Fruit fly (Drosophila melanogaster): ENCODE results near the gene Myt1.
A peak's percentile ranks its signal among the peaks of the same experiment; 100 is the strongest.

The Myt1 gene

DNA sequence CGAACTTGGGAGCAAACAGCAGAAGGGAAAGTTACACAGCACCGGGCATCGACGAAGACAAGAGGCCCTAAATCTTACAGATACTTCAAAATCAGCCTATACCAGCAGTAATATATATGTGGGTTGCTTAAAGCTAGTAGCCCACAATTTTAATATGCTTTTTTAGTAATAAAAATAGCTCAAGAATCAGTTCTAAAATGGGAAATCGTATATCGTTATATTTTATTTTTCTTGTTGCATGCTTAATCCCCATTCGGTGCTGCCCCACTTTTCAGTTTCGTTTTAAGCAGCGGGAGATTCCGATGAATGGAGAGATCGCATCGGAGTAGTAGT lies 28.7 kb upstream of the Myt1 start (continued):
- peak; percentile 22 for TF ChIP-seq ind (GFP tag; optimal IDR thresholded peaks at IDR 0.05)
- no peak for TF ChIP-seq Sry-β (GFP tag; optimal IDR thresholded peaks at IDR 0.05)
- no peak for TF ChIP-seq nerfin-2 (GFP tag; IDR thresholded peaks at IDR 0.05; ENCODE audit: partially characterized antibody)
- TF ChIP-seq B-H1 (GFP tag; IDR thresholded peaks at IDR 0.05): peak; percentile 13; the same call in 1 of the 3 replicates
- TF ChIP-seq CG9727 (GFP tag; optimal IDR thresholded peaks at IDR 0.05): peak; percentile 14
- peak; percentile 12 for TF ChIP-seq CG10209 (GFP tag; optimal IDR thresholded peaks at IDR 0.05)
- TF ChIP-seq CG14441 (GFP tag; IDR thresholded peaks at IDR 0.05): no peak
- TF ChIP-seq CG15514 (GFP tag; optimal IDR thresholded peaks at IDR 0.05): no peak
- TF ChIP-seq CG11695 (GFP tag; IDR thresholded peaks at IDR 0.05): 0 out of 3 replicates have a peak, but pooled peaks have one; percentile 30
- TF ChIP-seq CG9215 (GFP tag; IDR thresholded peaks at IDR 0.05): peak; percentile 23; the same call in 1 of the 2 replicates
- peak; percentile 47 for TF ChIP-seq Blimp-1 (GFP tag; optimal IDR thresholded peaks at IDR 0.05)
- TF ChIP-seq mld (GFP tag; IDR thresholded peaks at IDR 0.05; ENCODE audit: partially characterized antibody): no peak
- peak; percentile 10 for TF ChIP-seq CG6813 (GFP tag; optimal IDR thresholded peaks at IDR 0.05)
- no peak for TF ChIP-seq Lhr (GFP tag; optimal IDR thresholded peaks at IDR 0.05)
- peak; percentile 37 for TF ChIP-seq CG2120 (GFP tag; optimal IDR thresholded peaks at IDR 0.05)
- no peak for TF ChIP-seq CG17612 (GFP tag; IDR thresholded peaks at IDR 0.05)
- TF ChIP-seq da (GFP tag; optimal IDR thresholded peaks at IDR 0.05): no peak
- TF ChIP-seq CG11247 (GFP tag; IDR thresholded peaks at IDR 0.05): 0 out of 2 replicates have a peak, but pooled peaks have one; percentile 30
- no peak for TF ChIP-seq CG13624 (GFP tag; optimal IDR thresholded peaks at IDR 0.05)
- peak; percentile 46 for TF ChIP-seq CG2678 (tag; optimal IDR thresholded peaks at IDR 0.05)
- TF ChIP-seq CG43689 (GFP tag; IDR thresholded peaks at IDR 0.05): no peak
- TF ChIP-seq Xbp1 (GFP tag; optimal IDR thresholded peaks at IDR 0.05): peak; percentile 35
- TF ChIP-seq ewg (GFP tag; optimal IDR thresholded peaks at IDR 0.05): no peak
- TF ChIP-seq CG17385 (GFP tag; optimal IDR thresholded peaks at IDR 0.05): peak; percentile 26
- TF ChIP-seq CG17361 (GFP tag; IDR thresholded peaks at IDR 0.05): peak; percentile 30; the same call in 1 of the 3 replicates
- TF ChIP-seq Rfx (GFP tag; IDR thresholded peaks at IDR 0.05): peak; percentile 56
- TF ChIP-seq Gug (GFP tag; IDR thresholded peaks at IDR 0.05): peak; percentile 13; the same call in 1 of the 4 replicates
- peak; percentile 56; the same call in 1 of the 2 replicates for TF ChIP-seq ara (GFP tag; IDR thresholded peaks at IDR 0.05)
- TF ChIP-seq klu (GFP tag; IDR thresholded peaks at IDR 0.05): 0 out of 2 replicates have a peak, but pooled peaks have one; percentile 31
- no peak for TF ChIP-seq peb (GFP tag; IDR thresholded peaks at IDR 0.05)
- TF ChIP-seq chif (GFP tag; optimal IDR thresholded peaks at IDR 0.05): peak in 1 of 2 experiments; percentile 1
- no peak for TF ChIP-seq CG1792 (GFP tag; optimal IDR thresholded peaks at IDR 0.05)
- TF ChIP-seq hth (optimal IDR thresholded peaks at IDR 0.05): no peak
- TF ChIP-seq CoRest (tag; optimal IDR thresholded peaks at IDR 0.05): peak; percentile 42
- TF ChIP-seq CG31388 (GFP tag; optimal IDR thresholded peaks at IDR 0.05): no peak
- peak in 1 of 2 experiments; percentile 1 for TF ChIP-seq Eip74EF (GFP tag; optimal IDR thresholded peaks at IDR 0.05)
- peak; percentile 57 for TF ChIP-seq Hmr (GFP tag; optimal IDR thresholded peaks at IDR 0.05)
- 0 out of 2 replicates have a peak, but pooled peaks have one; percentile 20 for TF ChIP-seq al (GFP tag; IDR thresholded peaks at IDR 0.05)
- TF ChIP-seq CG4730 (GFP tag; IDR thresholded peaks at IDR 0.05): no peak
- peak; percentile 28 for TF ChIP-seq CG12391 (tag; optimal IDR thresholded peaks at IDR 0.05)
- TF ChIP-seq sob (GFP tag; IDR thresholded peaks at IDR 0.05): peak; percentile 21; the same call in 1 of the 2 replicates
- peak; percentile 25 for TF ChIP-seq Meics (GFP tag; optimal IDR thresholded peaks at IDR 0.05)
- TF ChIP-seq Usf (GFP tag; optimal IDR thresholded peaks at IDR 0.05): no peak
- peak; percentile 39 for TF ChIP-seq CG9817 (tag; optimal IDR thresholded peaks at IDR 0.05)
- TF ChIP-seq HHEX (GFP tag; optimal IDR thresholded peaks at IDR 0.05): no peak
- TF ChIP-seq Opbp (GFP tag; IDR thresholded peaks at IDR 0.05; ENCODE audit: partially characterized antibody): no peak
- TF ChIP-seq CG17328 (GFP tag; IDR thresholded peaks at IDR 0.05): no peak
- TF ChIP-seq CG12744 (GFP tag; optimal IDR thresholded peaks at IDR 0.05): no peak
- TF ChIP-seq CG11504 (tag; optimal IDR thresholded peaks at IDR 0.05): peak; percentile 63
- peak; percentile 23 for TF ChIP-seq CG18262 (tag; optimal IDR thresholded peaks at IDR 0.05)

All from whole organism, embryonic.